Worm (Caenorhabditis elegans): Measurements from ENCODE around the gene F01G10.9.

Gene F01G10.9

DNA sequence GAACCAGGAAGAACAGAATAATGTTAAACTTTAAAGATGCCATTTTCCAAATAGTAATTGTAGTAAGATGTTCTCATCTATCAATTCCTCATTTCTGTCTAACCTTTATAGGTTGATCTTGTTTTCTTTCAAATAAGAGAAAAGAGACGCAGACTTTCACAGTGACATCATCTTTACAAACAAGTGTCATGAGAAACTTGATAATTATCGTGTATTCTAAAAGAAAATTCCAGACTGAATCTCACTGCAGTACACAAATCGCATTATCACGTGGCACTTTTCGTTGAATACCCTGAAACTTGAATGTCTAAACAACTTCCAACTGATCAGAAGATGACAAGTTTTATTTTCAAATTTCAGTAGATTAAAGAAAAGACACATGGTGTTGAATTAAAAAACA lies 35.6 kb upstream of the F01G10.9 start, which contains the start of gene R09E10.13:
TSS of gene R09E10.13 (minus strand) at position 61 of the 400 bp plus-strand sequence.
- TF ChIP-seq nhr-23 (tag; optimal IDR thresholded peaks at IDR 0.05) (peak; percentile 2), eor-1 (tag; optimal IDR thresholded peaks at IDR 0.05) (no peak), lsy-12 (tag; optimal IDR thresholded peaks at IDR 0.05) (no peak), zag-1 (tag; optimal IDR thresholded peaks at IDR 0.05) (no peak), ceh-16 (tag; optimal IDR thresholded peaks at IDR 0.05) (no peak), nhr-43 (tag; optimal IDR thresholded peaks at IDR 0.05; ENCODE audit: poor library complexity, severe bottlenecking) (peak; percentile 71), nhr-25 (tag; optimal IDR thresholded peaks at IDR 0.05) (peak; percentile 79), mdl-1 (tag; optimal IDR thresholded peaks at IDR 0.05) (no peak)

ce11 chrIV:10294030-10294429 lies 34.6 kb upstream of the F01G10.9 start, which contains the start of gene R09E10.6:
R09E10.6 (minus strand) TSS chrIV:10294130.
- TF ChIP-seq ztf-4 (tag; optimal IDR thresholded peaks at IDR 0.05) (no peak), nhr-25 (tag; optimal IDR thresholded peaks at IDR 0.05) (no peak), ama-1 (optimal IDR thresholded peaks at IDR 0.05) (no peak), skn-1 (tag; optimal IDR thresholded peaks at IDR 0.05) (no peak), jun-1 (tag; optimal IDR thresholded peaks at IDR 0.05) (no peak), nhr-23 (tag; optimal IDR thresholded peaks at IDR 0.05) (no peak), hmg-11 (tag; optimal IDR thresholded peaks at IDR 0.05) (no peak), ceh-9 (tag; optimal IDR thresholded peaks at IDR 0.05) (no peak), nhr-67 (tag; optimal IDR thresholded peaks at IDR 0.05) (no peak), elt-2 (tag; optimal IDR thresholded peaks at IDR 0.05) (no peak), elt-1 (tag; optimal IDR thresholded peaks at IDR 0.05) (no peak), nhr-237 (tag; optimal IDR thresholded peaks at IDR 0.05) (no peak), pqm-1 (tag; optimal IDR thresholded peaks at IDR 0.05) (no peak), lsy-12 (tag; optimal IDR thresholded peaks at IDR 0.05) (no peak), ceh-82 (tag; optimal IDR thresholded peaks at IDR 0.05) (no peak), nhr-76 (tag; optimal IDR thresholded peaks at IDR 0.05) (no peak)

- TF ChIP-seq nhr-43 (tag; optimal IDR thresholded peaks at IDR 0.05; ENCODE audit: poor library complexity, severe bottlenecking) = no peak
- no peak for TF ChIP-seq nhr-23 (tag; optimal IDR thresholded peaks at IDR 0.05)
- TF ChIP-seq R02D3.7 (tag; optimal IDR thresholded peaks at IDR 0.05) = no peak
- no peak for TF ChIP-seq snpc-4 (tag; optimal IDR thresholded peaks at IDR 0.05)
- TF ChIP-seq nhr-76 (tag; optimal IDR thresholded peaks at IDR 0.05) = no peak
- no peak for TF ChIP-seq elt-2 (tag; optimal IDR thresholded peaks at IDR 0.05)
- no peak for TF ChIP-seq ztf-11 (tag; optimal IDR thresholded peaks at IDR 0.05)
- TF ChIP-seq elt-1 (tag; optimal IDR thresholded peaks at IDR 0.05) = no peak
- TF ChIP-seq skn-1 (tag; optimal IDR thresholded peaks at IDR 0.05) = no peak
- TF ChIP-seq nhr-28 (tag; optimal IDR thresholded peaks at IDR 0.05) = no peak
- no peak for TF ChIP-seq nhr-25 (tag; optimal IDR thresholded peaks at IDR 0.05)
- no peak for TF ChIP-seq nhr-67 (tag; optimal IDR thresholded peaks at IDR 0.05)
- no peak for TF ChIP-seq mdl-1 (tag; optimal IDR thresholded peaks at IDR 0.05)
- no peak for TF ChIP-seq egl-5 (tag; optimal IDR thresholded peaks at IDR 0.05)
- no peak for TF ChIP-seq zag-1 (tag; optimal IDR thresholded peaks at IDR 0.05)
- no peak for TF ChIP-seq jun-1 (tag; optimal IDR thresholded peaks at IDR 0.05)
- no peak for TF ChIP-seq lsy-12 (tag; optimal IDR thresholded peaks at IDR 0.05)
- no peak for TF ChIP-seq unc-39 (tag; optimal IDR thresholded peaks at IDR 0.05)
Measured at ce11 chrIV:10288575-10288974, 29.1 kb upstream of the F01G10.9 start.

DNA sequence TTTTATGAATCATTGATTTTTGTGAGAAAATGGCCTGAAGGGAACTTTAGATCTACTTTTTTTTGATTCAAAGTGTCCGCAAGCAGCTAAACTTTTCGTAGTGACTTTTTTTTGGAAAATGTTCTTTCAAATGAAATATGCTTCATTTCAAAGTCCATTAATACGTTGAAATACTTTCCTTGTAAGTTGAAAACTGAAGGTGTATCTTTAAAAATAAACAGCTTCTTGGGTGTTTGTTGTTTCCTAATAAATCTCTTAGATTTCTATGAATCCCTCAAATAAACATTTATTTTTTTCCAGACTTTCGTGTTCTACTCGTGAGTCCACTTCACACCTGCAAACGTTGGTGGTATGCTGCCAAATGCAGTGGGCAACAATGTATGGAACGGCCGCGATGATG lies 27.2 kb upstream of the F01G10.9 start, which contains the start of gene ebax-1:
TSS of gene ebax-1 (plus strand) at position 301 of the 400 bp plus-strand sequence.
- no peak for TF ChIP-seq unc-62 (GFP tag; optimal IDR thresholded peaks at IDR 0.05)
- TF ChIP-seq fos-1 (tag; optimal IDR thresholded peaks at IDR 0.05) = no peak
- no peak for TF ChIP-seq nhr-23 (tag; optimal IDR thresholded peaks at IDR 0.05)

DNA sequence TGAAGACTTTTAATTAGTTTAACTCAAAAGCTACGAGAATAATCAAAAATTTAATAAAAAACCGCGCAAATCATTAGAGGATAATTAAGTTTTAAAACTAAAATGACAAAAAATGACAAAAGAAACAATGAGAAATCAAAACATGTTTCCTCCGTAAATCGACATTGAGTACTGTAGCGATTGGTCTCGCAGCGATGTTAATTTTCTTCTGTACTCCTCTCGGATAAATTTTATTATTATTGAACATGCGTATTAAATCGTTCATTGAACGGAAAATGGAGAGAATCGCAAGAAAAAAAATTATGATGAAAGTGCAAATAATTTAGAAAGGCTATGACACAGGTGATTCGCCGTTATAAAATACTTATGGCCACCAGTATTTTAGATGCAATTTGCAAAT lies 25.9 kb upstream of the F01G10.9 start:
- no peak for TF ChIP-seq tbx-2 (tag; optimal IDR thresholded peaks at IDR 0.05)
- no peak for TF ChIP-seq nhr-77 (tag; optimal IDR thresholded peaks at IDR 0.05)
- no peak for TF ChIP-seq ceh-28 (tag; optimal IDR thresholded peaks at IDR 0.05)
- TF ChIP-seq nhr-12 (tag; optimal IDR thresholded peaks at IDR 0.05) = no peak
- no peak for TF ChIP-seq ama-1 (optimal IDR thresholded peaks at IDR 0.05)
- TF ChIP-seq fos-1 (tag; optimal IDR thresholded peaks at IDR 0.05) = no peak
- no peak for TF ChIP-seq jun-1 (tag; optimal IDR thresholded peaks at IDR 0.05)
- no peak for TF ChIP-seq egl-5 (tag; optimal IDR thresholded peaks at IDR 0.05)
- TF ChIP-seq nhr-67 (tag; optimal IDR thresholded peaks at IDR 0.05) = no peak
- no peak for TF ChIP-seq unc-39 (tag; optimal IDR thresholded peaks at IDR 0.05)
- TF ChIP-seq mml-1 (tag; optimal IDR thresholded peaks at IDR 0.05) = no peak
- TF ChIP-seq elt-2 (tag; optimal IDR thresholded peaks at IDR 0.05) = no peak
- TF ChIP-seq nhr-23 (tag; optimal IDR thresholded peaks at IDR 0.05) = no peak
- no peak for TF ChIP-seq lin-15B (tag; optimal IDR thresholded peaks at IDR 0.05)
- no peak for TF ChIP-seq skn-1 (tag; optimal IDR thresholded peaks at IDR 0.05)
- TF ChIP-seq lsy-12 (tag; optimal IDR thresholded peaks at IDR 0.05) = no peak
- no peak for TF ChIP-seq pha-4 (tag; optimal IDR thresholded peaks at IDR 0.05)
